Worm (Caenorhabditis elegans) whole organism, L4/young adult: ENCODE data around the gene T20D4.19.

Source experiments
- W03F9.2 ChIP-seq: fragments of 150-350 bp; optimal IDR thresholded peaks from 2 replicates; lab custom pipeline; 2014; ENCODE audit warnings: missing biosample characterization, missing genetic modification characterization
- dao-5 ChIP-seq: sonication (generic microtip); optimal IDR thresholded peaks from 2 replicates; lab custom pipeline; 2016; ENCODE audit warnings: missing genotype, missing genetic modification characterization, moderate library complexity, missing compliant biosample characterization
- him-1 ChIP-seq: sonication (generic microtip); optimal IDR thresholded peaks from 2 replicates; lab custom pipeline; 2016; ENCODE audit warnings: missing genotype, missing genetic modification reagents, missing genetic modification characterization, missing compliant biosample characterization

- no peak for TF ChIP-seq dao-5
- no peak for TF ChIP-seq W03F9.2
- TF ChIP-seq him-1 (tag; lab: Kevin White, UChicago) = no peak
These were observed 21.3 kb downstream of the T20D4.19 start, which contains the start of gene arrd-22 for ce11 chrV:3410098-3410570.
